Worm (Caenorhabditis elegans) whole organism, L1 larva: ENCODE data around the gene nduv-3.

Source experiments
- aha-1 ChIP-seq: fragments of 150-350 bp; optimal IDR thresholded peaks from 2 replicates; lab custom pipeline; 2014; ENCODE audit warnings: missing biosample characterization, missing genetic modification characterization
- ceh-82 ChIP-seq, 3 experiments: fragments of 150-350 bp in 1 of 3; sonication (generic microtip) in 2 of 3; optimal IDR thresholded peaks; 2 replicates each; lab custom pipeline; 2014 to 2017; ENCODE audit warnings: missing biosample characterization in 3 of 3, missing genetic modification characterization in 3 of 3
- ceh-88 ChIP-seq: fragments of 200-800 bp; sonication (Bioruptor generic); IDR thresholded peaks from 2 replicates; pipeline ENCODE4 v1.3.6; 2022; ENCODE audit warnings: missing genetic modification characterization, missing compliant biosample characterization
- ceh-90 ChIP-seq: sonication (generic microtip); optimal IDR thresholded peaks from 2 replicates; lab custom pipeline; 2016; ENCODE audit warnings: missing genetic modification characterization, missing compliant biosample characterization
- egl-27 ChIP-seq, 2 experiments: fragments of 150-350 bp in 1 of 2; sonication (generic microtip); optimal IDR thresholded peaks; 3 replicates each; lab custom pipeline; 2017 to 2018; ENCODE audit warnings: missing biosample characterization in 2 of 2, missing genetic modification characterization in 2 of 2, missing genetic modification reagents in 2 of 2
- lin-35 ChIP-seq, 2 experiments: fragments of 150-350 bp; optimal IDR thresholded peaks; 2 replicates each; lab custom pipeline; 2014; ENCODE audit warnings: missing biosample characterization in 2 of 2, missing genetic modification characterization in 2 of 2, missing genetic modification reagents in 2 of 2
- nhr-12 ChIP-seq: sonication (generic microtip); optimal IDR thresholded peaks from 2 replicates; lab custom pipeline; 2017; ENCODE audit warnings: missing biosample characterization, missing genetic modification characterization

ce11 chrIV:2602862-2603189, 38.3 kb upstream of the nduv-3 start:
- no peak for TF ChIP-seq egl-27 (tag; optimal IDR thresholded peaks at IDR 0.05; lab: Kevin White, UChicago)
- TF ChIP-seq nhr-12 = no peak
- TF ChIP-seq lin-35 (GFP tag; optimal IDR thresholded peaks at IDR 0.05; lab: Kevin White, UChicago) = no peak
- no peak for TF ChIP-seq ceh-90 (tag; lab: Kevin White, UChicago)
- no peak for TF ChIP-seq aha-1 (tag; lab: Kevin White, UChicago)
- TF ChIP-seq ceh-82 (tag; optimal IDR thresholded peaks at IDR 0.05; lab: Kevin White, UChicago) = no peak
- no peak for TF ChIP-seq ceh-88
